Fruit fly (Drosophila melanogaster) whole organism, embryonic: Measurements from ENCODE around the gene retinin.

ENCODE experiments used
- Ada2b ChIP-seq: fragments of 200-800 bp; sonication (Bioruptor generic); IDR thresholded peaks from 2 replicates; pipeline ENCODE4 v1.3.6; 2022; ENCODE audit warnings: missing biosample characterization, missing genetic modification characterization
- Aef1 ChIP-seq: fragments of 200-800 bp; sonication (Bioruptor generic); IDR thresholded peaks from 3 replicates; pipeline ENCODE4 v1.3.6; 2022; ENCODE audit warnings: missing biosample characterization, missing genetic modification characterization
- Atf6 ChIP-seq: fragments of 200-800 bp; sonication (Bioruptor generic); IDR thresholded peaks from 2 replicates; pipeline ENCODE4 v1.3.6; 2022; ENCODE audit warnings: missing biosample characterization, missing genetic modification characterization
- CG10274 ChIP-seq: fragments of 200-800 bp; sonication (Bioruptor generic); optimal IDR thresholded peaks from 3 replicates; lab custom pipeline; 2017; ENCODE audit warnings: missing biosample characterization, mild to moderate bottlenecking, missing genetic modification characterization
- CG11085 ChIP-seq: fragments of 200-800 bp; sonication (Bioruptor generic); IDR thresholded peaks from 2 replicates; pipeline ENCODE4 v1.3.6; 2022; ENCODE audit warnings: missing biosample characterization, missing genetic modification characterization
- CG11247 ChIP-seq: fragments of 200-800 bp; sonication (Bioruptor generic); IDR thresholded peaks from 2 replicates; pipeline ENCODE4 v1.3.6; 2022; ENCODE audit warnings: missing biosample characterization, missing genetic modification characterization
- CG11456 ChIP-seq: fragments of 200-800 bp; sonication (Bioruptor generic); IDR thresholded peaks from 3 replicates; pipeline ENCODE4 v1.3.6; 2022; ENCODE audit warnings: missing biosample characterization, missing genetic modification characterization
- CG13296 ChIP-seq: fragments of 200-800 bp; sonication (Bioruptor generic); optimal IDR thresholded peaks from 3 replicates; lab custom pipeline; 2018; ENCODE audit warnings: missing biosample characterization, mild to moderate bottlenecking, missing genetic modification characterization
- CG15011 ChIP-seq: fragments of 200-800 bp; sonication (Bioruptor generic); optimal IDR thresholded peaks from 3 replicates; lab custom pipeline; 2018; ENCODE audit warnings: missing biosample characterization, mild to moderate bottlenecking, missing genetic modification characterization
- CG1602 ChIP-seq: fragments of 200-800 bp; sonication (Bioruptor generic); optimal IDR thresholded peaks from 3 replicates; lab custom pipeline; 2016; ENCODE audit warnings: missing biosample characterization, missing genetic modification characterization
- CG17361 ChIP-seq: fragments of 200-800 bp; sonication (Bioruptor generic); IDR thresholded peaks from 3 replicates; pipeline ENCODE4 v1.3.6; 2022; ENCODE audit warnings: missing biosample characterization, missing genetic modification characterization
- CG1792 ChIP-seq: fragments of 200-800 bp; sonication (Bioruptor generic); optimal IDR thresholded peaks from 2 replicates; lab custom pipeline; 2016; ENCODE audit warnings: missing biosample characterization, missing genetic modification characterization
- CG18619 ChIP-seq: fragments of 200-800 bp; sonication (Bioruptor generic); optimal IDR thresholded peaks from 3 replicates; lab custom pipeline; 2017; ENCODE audit warnings: missing biosample characterization, mild to moderate bottlenecking, missing genetic modification characterization
- CG2120 ChIP-seq: fragments of 200-800 bp; sonication (Bioruptor generic); optimal IDR thresholded peaks from 3 replicates; lab custom pipeline; 2016; ENCODE audit warnings: missing biosample characterization, missing genetic modification characterization
- CG2875 ChIP-seq: fragments of 200-800 bp; sonication (Bioruptor generic); optimal IDR thresholded peaks from 2 replicates; lab custom pipeline; 2017; ENCODE audit warnings: missing biosample characterization, mild to moderate bottlenecking, missing genetic modification characterization, missing genetic modification reagents
- CG32532 ChIP-seq: fragments of 200-800 bp; sonication (Bioruptor generic); IDR thresholded peaks from 2 replicates; pipeline ENCODE4 v1.3.6; 2022; ENCODE audit warnings: missing biosample characterization, missing genetic modification characterization
- CG32772 ChIP-seq: fragments of 200-800 bp; sonication (Bioruptor generic); IDR thresholded peaks from 2 replicates; pipeline ENCODE4 v1.3.6; 2022; ENCODE audit warnings: missing biosample characterization, missing genetic modification characterization
- CG34376 ChIP-seq: fragments of 200-800 bp; sonication (Bioruptor generic); optimal IDR thresholded peaks from 2 replicates; lab custom pipeline; 2018; ENCODE audit warnings: missing biosample characterization, mild to moderate bottlenecking, missing genetic modification characterization
- CG4854 ChIP-seq: fragments of 200-800 bp; sonication (Bioruptor generic); optimal IDR thresholded peaks from 2 replicates; lab custom pipeline; 2016; ENCODE audit warnings: missing biosample characterization, missing genetic modification characterization, inconsistent platforms
- CG7839 ChIP-seq: fragments of 200-800 bp; sonication (Bioruptor generic); optimal IDR thresholded peaks from 3 replicates; lab custom pipeline; 2018; ENCODE audit warnings: missing biosample characterization, mild to moderate bottlenecking, missing genetic modification characterization, moderate library complexity
- CG8290 ChIP-seq, 3 experiments: fragments of 200-800 bp; sonication (Bioruptor generic); optimal IDR thresholded peaks; 2 replicates each; lab custom pipeline; 2016 to 2019; ENCODE audit warnings: missing biosample characterization in 3 of 3, missing genetic modification characterization in 3 of 3, mild to moderate bottlenecking in 2 of 3, moderate library complexity in 1 of 3
- CHES-1-like ChIP-seq: fragments of 200-800 bp; sonication (Bioruptor generic); optimal IDR thresholded peaks from 2 replicates; lab custom pipeline; 2016; ENCODE audit warnings: missing biosample characterization, missing genetic modification characterization
- Dek ChIP-seq: fragments of 200-800 bp; sonication (Bioruptor generic); optimal IDR thresholded peaks from 3 replicates; lab custom pipeline; 2019; ENCODE audit warnings: missing biosample characterization, mild to moderate bottlenecking, missing genetic modification characterization, moderate library complexity
- Dip2 ChIP-seq: fragments of 200-800 bp; sonication (Bioruptor generic); IDR thresholded peaks from 2 replicates; pipeline ENCODE4 v1.3.6; 2022; ENCODE audit warnings: missing biosample characterization, missing genetic modification characterization
- Dll ChIP-seq: fragments of 200-800 bp; sonication (Bioruptor generic); IDR thresholded peaks from 4 replicates; pipeline ENCODE4 v1.3.6; 2022; ENCODE audit warnings: missing biosample characterization, missing genetic modification characterization; ENCODE audit not compliant: partially characterized antibody
- Doc2 ChIP-seq: fragments of 200-800 bp; sonication (Bioruptor generic); IDR thresholded peaks from 2 replicates; pipeline ENCODE4 v1.3.6; 2022; ENCODE audit warnings: missing biosample characterization, missing genetic modification characterization
- Gug ChIP-seq: fragments of 200-800 bp; sonication (Bioruptor generic); IDR thresholded peaks from 4 replicates; pipeline ENCODE4 v1.3.6; 2022; ENCODE audit warnings: missing biosample characterization, missing genetic modification characterization
- HmgD ChIP-seq: fragments of 200-800 bp; sonication (Bioruptor generic); optimal IDR thresholded peaks from 3 replicates; lab custom pipeline; 2016; ENCODE audit warnings: missing biosample characterization, missing genetic modification characterization
- HmgZ ChIP-seq: fragments of 200-800 bp; sonication (Bioruptor generic); optimal IDR thresholded peaks from 2 replicates; lab custom pipeline; 2018; ENCODE audit warnings: missing biosample characterization, mild to moderate bottlenecking, missing genetic modification characterization
- Hr3 ChIP-seq: fragments of 200-800 bp; sonication (Bioruptor generic); optimal IDR thresholded peaks from 3 replicates; lab custom pipeline; 2016; ENCODE audit warnings: missing biosample characterization, missing genetic modification characterization
- Hr39 ChIP-seq: fragments of >200 bp; optimal IDR thresholded peaks from 2 replicates; lab custom pipeline; 2017
- Myb ChIP-seq: fragments of 200-800 bp; sonication (Bioruptor generic); optimal IDR thresholded peaks from 2 replicates; lab custom pipeline; 2016; ENCODE audit warnings: missing biosample characterization, missing genetic modification characterization
- Sry-β ChIP-seq: fragments of 200-800 bp; sonication (Bioruptor generic); optimal IDR thresholded peaks from 2 replicates; lab custom pipeline; 2018; ENCODE audit warnings: missing biosample characterization, mild to moderate bottlenecking, missing genetic modification characterization, moderate library complexity
- az2 ChIP-seq: fragments of 200-800 bp; sonication (Bioruptor generic); optimal IDR thresholded peaks from 3 replicates; lab custom pipeline; 2016; ENCODE audit warnings: missing biosample characterization, missing genetic modification characterization
- bcd ChIP-seq: fragments of 200-800 bp; sonication (Bioruptor generic); optimal IDR thresholded peaks from 2 replicates; lab custom pipeline; 2017; ENCODE audit warnings: missing biosample characterization, mild to moderate bottlenecking, missing genetic modification characterization
- bigmax ChIP-seq: fragments of 200-800 bp; sonication (Bioruptor generic); optimal IDR thresholded peaks from 2 replicates; lab custom pipeline; 2018; ENCODE audit warnings: missing biosample characterization, mild to moderate bottlenecking, missing genetic modification characterization
- chm ChIP-seq: fragments of 200-800 bp; sonication (Bioruptor generic); IDR thresholded peaks from 2 replicates; pipeline ENCODE4 v1.3.6; 2022; ENCODE audit warnings: missing biosample characterization, missing genetic modification characterization
- cwo ChIP-seq: fragments of 200-800 bp; sonication (Bioruptor generic); optimal IDR thresholded peaks from 3 replicates; lab custom pipeline; 2017; ENCODE audit warnings: missing biosample characterization, missing genetic modification characterization, mild to moderate bottlenecking, moderate library complexity, missing genetic modification reagents
- dmrt11E ChIP-seq: fragments of 200-800 bp; sonication (Bioruptor generic); optimal IDR thresholded peaks from 3 replicates; lab custom pipeline; 2018; ENCODE audit warnings: missing biosample characterization, mild to moderate bottlenecking, missing genetic modification characterization, moderate library complexity
- ewg ChIP-seq: fragments of 200-800 bp; sonication (Bioruptor generic); optimal IDR thresholded peaks from 3 replicates; lab custom pipeline; 2017; ENCODE audit warnings: mild to moderate bottlenecking, missing biosample characterization, missing genetic modification reagents, missing genetic modification characterization
- jing ChIP-seq: fragments of 200-800 bp; sonication (Bioruptor generic); optimal IDR thresholded peaks from 2 replicates; lab custom pipeline; 2018; ENCODE audit warnings: missing biosample characterization, mild to moderate bottlenecking, missing genetic modification characterization
- ken ChIP-seq: fragments of 200-800 bp; sonication (Bioruptor generic); IDR thresholded peaks from 3 replicates; pipeline ENCODE4 v1.3.6; 2022; ENCODE audit warnings: missing biosample characterization, missing genetic modification characterization
- lov ChIP-seq, 2 experiments: fragments of 200-800 bp in 1 of 2; fragments of >200 bp in 1 of 2; sonication (Bioruptor generic) in 1 of 2; IDR thresholded peaks in 1 of 2; optimal IDR thresholded peaks in 1 of 2; 2 replicates in 1 of 2; 3 replicates in 1 of 2; pipeline versions ENCODE4 v1.3.6 to Lab custom; 2017 to 2022; ENCODE audit warnings: missing biosample characterization in 1 of 2, missing genetic modification characterization in 1 of 2
- salm ChIP-seq: fragments of 200-800 bp; sonication (Bioruptor generic); optimal IDR thresholded peaks from 2 replicates; lab custom pipeline; 2018; ENCODE audit warnings: missing biosample characterization, mild to moderate bottlenecking, missing genetic modification characterization
- sima ChIP-seq: fragments of 200-800 bp; sonication (Bioruptor generic); optimal IDR thresholded peaks from 2 replicates; lab custom pipeline; 2016; ENCODE audit warnings: missing biosample characterization, missing genetic modification characterization
- sisA ChIP-seq: fragments of 200-800 bp; sonication (Bioruptor generic); IDR thresholded peaks from 2 replicates; pipeline ENCODE4 v1.3.6; 2022; ENCODE audit warnings: missing biosample characterization, missing genetic modification characterization
- slp2 ChIP-seq: fragments of 200-800 bp; sonication (Bioruptor generic); optimal IDR thresholded peaks from 2 replicates; lab custom pipeline; 2016; ENCODE audit warnings: missing biosample characterization, missing genetic modification characterization

Gene retinin

dm6 chr3L:16309972-16310371 lies 21.8 kb upstream of the retinin start (continued):
- TF ChIP-seq cwo (peak; percentile 9), CG2875 (GFP tag; lab: Kevin White, UChicago) (no peak), Gug (GFP tag; lab: Robert Waterston, UW) (0 out of 4 replicates have a peak, but pooled peaks have one; percentile 6), Hr3 (no peak), Ada2b (GFP tag; lab: Robert Waterston, UW) (no peak), HmgZ (no peak), Aef1 (GFP tag; lab: Robert Waterston, UW) (0 out of 3 replicates have a peak, but pooled peaks have one; percentile 33), CHES-1-like (no peak), CG11085 (GFP tag; lab: Robert Waterston, UW) (no peak), CG7839 (tag; lab: Kevin White, UChicago) (no peak), Myb (GFP tag; lab: Kevin White, UChicago) (peak; percentile 38), CG11247 (GFP tag; lab: Robert Waterston, UW) (peak; percentile 49), sisA (GFP tag; lab: Robert Waterston, UW) (peak; percentile 21; the same call in 1 of the 2 replicates), CG10274 (GFP tag; lab: Kevin White, UChicago) (no peak), CG11456 (GFP tag; lab: Robert Waterston, UW) (0 out of 3 replicates have a peak, but pooled peaks have one; percentile 50), dmrt11E (no peak), CG18619 (GFP tag; lab: Kevin White, UChicago) (no peak), salm (tag; lab: Kevin White, UChicago) (no peak), ken (no peak), chm (GFP tag; lab: Robert Waterston, UW) (no peak), CG4854 (GFP tag; lab: Kevin White, UChicago) (no peak), Hr39 (lab: Kevin White, UChicago) (no peak), CG13296 (GFP tag; lab: Kevin White, UChicago) (no peak), sima (GFP tag; lab: Kevin White, UChicago) (no peak), jing (GFP tag; lab: Kevin White, UChicago) (no peak), CG1792 (GFP tag; lab: Kevin White, UChicago) (no peak), Atf6 (GFP tag; lab: Robert Waterston, UW) (no peak), CG8290 (GFP tag; optimal IDR thresholded peaks at IDR 0.05; lab: Kevin White, UChicago) (no peak), CG8290 (tag; optimal IDR thresholded peaks at IDR 0.05; lab: Kevin White, UChicago) (peak in 1 of 2 experiments; percentile 69), CG2120 (GFP tag; lab: Kevin White, UChicago) (peak; percentile 67), slp2 (no peak), CG32772 (GFP tag; lab: Robert Waterston, UW) (no peak)

- TF ChIP-seq Sry-β: no peak
- no peak for TF ChIP-seq lov (optimal IDR thresholded peaks at IDR 0.05; lab: Kevin White, UChicago)
- 0 out of 3 replicates have a peak, but pooled peaks have one; percentile 22 for TF ChIP-seq lov (GFP tag; IDR thresholded peaks at IDR 0.05; lab: Robert Waterston, UW)
Measured at dm6 chr3L:16313985-16314384, 17.7 kb upstream of the retinin start, which contains the start of gene CG13062. TSS of gene CG13062 (plus strand) at chr3L:16314285.

dm6 chr3L:16317724-16318123 lies 14.0 kb upstream of the retinin start, which contains the start of gene Nplp3:
TSS of gene Nplp3 (plus strand) at chr3L:16318024.
- TF ChIP-seq bigmax (GFP tag; lab: Kevin White, UChicago): no peak
- TF ChIP-seq CG15011 (GFP tag; lab: Kevin White, UChicago): no peak
- no peak for TF ChIP-seq Doc2 (GFP tag; lab: Robert Waterston, UW)
- no peak for TF ChIP-seq Atf6 (GFP tag; lab: Robert Waterston, UW)
- no peak for TF ChIP-seq CG32532 (GFP tag; lab: Robert Waterston, UW)
- no peak for TF ChIP-seq bcd (GFP tag; lab: Kevin White, UChicago)
- TF ChIP-seq HmgD (GFP tag; lab: Kevin White, UChicago): no peak
- TF ChIP-seq Dek: no peak
- TF ChIP-seq Dll (GFP tag; lab: Robert Waterston, UW): no peak
- no peak for TF ChIP-seq az2
- TF ChIP-seq Dip2: no peak
- no peak for TF ChIP-seq CG34376 (GFP tag; lab: Kevin White, UChicago)
- TF ChIP-seq CG1602 (GFP tag; lab: Kevin White, UChicago): no peak
- no peak for TF ChIP-seq ewg (GFP tag; lab: Kevin White, UChicago)
- TF ChIP-seq CG17361 (GFP tag; lab: Robert Waterston, UW): no peak
